Fruit fly (Drosophila melanogaster) whole organism, embryonic: ENCODE results near the gene dpr14.

Experiments
- Abd-B ChIP-seq: fragments of 200-800 bp; sonication (Bioruptor generic); optimal IDR thresholded peaks from 2 replicates; lab custom pipeline; 2018; ENCODE audit warnings: missing biosample characterization, mild to moderate bottlenecking, missing genetic modification characterization, moderate library complexity
- Atf-2 ChIP-seq: fragments of 200-800 bp; sonication (Bioruptor generic); optimal IDR thresholded peaks from 2 replicates; lab custom pipeline; 2016; ENCODE audit warnings: missing biosample characterization, missing genetic modification characterization
- CG1024 ChIP-seq: fragments of 200-800 bp; sonication (Bioruptor generic); IDR thresholded peaks from 2 replicates; pipeline ENCODE4 v1.3.6; 2022; ENCODE audit warnings: missing biosample characterization, missing genetic modification characterization
- CG11085 ChIP-seq: fragments of 200-800 bp; sonication (Bioruptor generic); IDR thresholded peaks from 2 replicates; pipeline ENCODE4 v1.3.6; 2022; ENCODE audit warnings: missing biosample characterization, missing genetic modification characterization
- CG13123 ChIP-seq: fragments of 200-800 bp; sonication (Bioruptor generic); optimal IDR thresholded peaks from 2 replicates; lab custom pipeline; 2016; ENCODE audit warnings: missing biosample characterization, missing genetic modification characterization
- CG13624 ChIP-seq: fragments of 200-800 bp; sonication (Bioruptor generic); optimal IDR thresholded peaks from 2 replicates; lab custom pipeline; 2016; ENCODE audit warnings: missing biosample characterization, missing genetic modification characterization
- CG14860 ChIP-seq: fragments of 200-800 bp; sonication (Bioruptor generic); IDR thresholded peaks from 3 replicates; pipeline ENCODE4 v1.3.6; 2022; ENCODE audit warnings: missing biosample characterization, missing genetic modification characterization; ENCODE audit not compliant: partially characterized antibody
- CG14965 ChIP-seq: fragments of 200-800 bp; sonication (Bioruptor generic); optimal IDR thresholded peaks from 2 replicates; lab custom pipeline; 2016; ENCODE audit warnings: missing biosample characterization, missing genetic modification characterization, borderline replicate concordance
- CG16779 ChIP-seq: fragments of 200-800 bp; sonication (Bioruptor generic); IDR thresholded peaks from 2 replicates; pipeline ENCODE4 v1.3.6; 2022; ENCODE audit warnings: missing biosample characterization, missing genetic modification characterization
- CG18764 ChIP-seq: fragments of 200-800 bp; sonication (Bioruptor generic); optimal IDR thresholded peaks from 3 replicates; lab custom pipeline; 2016; ENCODE audit warnings: missing biosample characterization, missing genetic modification characterization
- CG2129 ChIP-seq: fragments of 200-800 bp; sonication (Bioruptor generic); IDR thresholded peaks from 2 replicates; pipeline ENCODE4 v1.3.6; 2022; ENCODE audit warnings: missing biosample characterization, missing genetic modification characterization; ENCODE audit not compliant: partially characterized antibody
- CG2678 ChIP-seq: fragments of 200-800 bp; sonication (Bioruptor generic); optimal IDR thresholded peaks from 3 replicates; lab custom pipeline; 2019; ENCODE audit warnings: missing biosample characterization, mild to moderate bottlenecking, missing genetic modification characterization, moderate library complexity
- CG2875 ChIP-seq: fragments of 200-800 bp; sonication (Bioruptor generic); optimal IDR thresholded peaks from 2 replicates; lab custom pipeline; 2017; ENCODE audit warnings: missing biosample characterization, mild to moderate bottlenecking, missing genetic modification characterization, missing genetic modification reagents
- CG31365 ChIP-seq: fragments of 200-800 bp; sonication (Bioruptor generic); optimal IDR thresholded peaks from 2 replicates; lab custom pipeline; 2018; ENCODE audit warnings: missing biosample characterization, mild to moderate bottlenecking, missing genetic modification characterization
- CG3838 ChIP-seq: fragments of 200-800 bp; sonication (Bioruptor generic); optimal IDR thresholded peaks from 3 replicates; lab custom pipeline; 2016; ENCODE audit warnings: missing biosample characterization, missing genetic modification characterization
- CG42726 ChIP-seq: fragments of 200-800 bp; sonication (Bioruptor generic); IDR thresholded peaks from 2 replicates; pipeline ENCODE4 v1.3.6; 2022; ENCODE audit warnings: missing biosample characterization, missing genetic modification characterization; ENCODE audit not compliant: partially characterized antibody
- CG43689 ChIP-seq: fragments of 200-800 bp; sonication (Bioruptor generic); IDR thresholded peaks from 2 replicates; pipeline ENCODE4 v1.3.6; 2022; ENCODE audit warnings: missing biosample characterization, missing genetic modification characterization
- CG7271 ChIP-seq: fragments of 200-800 bp; sonication (Bioruptor generic); optimal IDR thresholded peaks from 2 replicates; lab custom pipeline; 2018; ENCODE audit warnings: missing biosample characterization, mild to moderate bottlenecking, missing genetic modification characterization, moderate library complexity
- CG7357 ChIP-seq: fragments of 200-800 bp; sonication (Bioruptor generic); IDR thresholded peaks from 3 replicates; pipeline ENCODE4 v1.3.6; 2022; ENCODE audit warnings: missing biosample characterization, missing genetic modification characterization
- Fer3 ChIP-seq: fragments of 200-800 bp; sonication (Bioruptor generic); optimal IDR thresholded peaks from 2 replicates; lab custom pipeline; 2018; ENCODE audit warnings: missing biosample characterization, mild to moderate bottlenecking, missing genetic modification characterization, moderate library complexity
- HLHmδ ChIP-seq: fragments of 200-800 bp; sonication (Bioruptor generic); optimal IDR thresholded peaks from 2 replicates; lab custom pipeline; 2018; ENCODE audit warnings: missing biosample characterization, mild to moderate bottlenecking, missing genetic modification characterization, moderate library complexity
- Hey ChIP-seq: fragments of 200-800 bp; sonication (Bioruptor generic); optimal IDR thresholded peaks from 3 replicates; lab custom pipeline; 2018; ENCODE audit warnings: missing biosample characterization, mild to moderate bottlenecking, missing genetic modification characterization
- Hmr ChIP-seq: fragments of 200-800 bp; sonication (Bioruptor generic); optimal IDR thresholded peaks from 3 replicates; lab custom pipeline; 2017; ENCODE audit warnings: mild to moderate bottlenecking, missing biosample characterization, missing genetic modification reagents, missing genetic modification characterization
- Max ChIP-seq: fragments of 200-800 bp; sonication (Bioruptor generic); optimal IDR thresholded peaks from 2 replicates; lab custom pipeline; 2016; ENCODE audit warnings: missing biosample characterization, mild to moderate bottlenecking, missing genetic modification characterization
- Pdp1 ChIP-seq, 2 experiments: fragments of 200-800 bp; sonication (Bioruptor generic); optimal IDR thresholded peaks; 3 replicates each; lab custom pipeline; 2016; ENCODE audit warnings: missing biosample characterization in 2 of 2, missing genetic modification characterization in 2 of 2, mild to moderate bottlenecking in 1 of 2, moderate library complexity in 1 of 2
- Scr ChIP-seq: fragments of 200-800 bp; sonication (Bioruptor generic); IDR thresholded peaks from 2 replicates; pipeline ENCODE4 v1.3.6; 2022; ENCODE audit warnings: missing biosample characterization, missing genetic modification characterization; ENCODE audit not compliant: partially characterized antibody
- Spps ChIP-seq: fragments of 200-800 bp; sonication (Bioruptor generic); optimal IDR thresholded peaks from 2 replicates; lab custom pipeline; 2018; ENCODE audit warnings: missing biosample characterization, mild to moderate bottlenecking, missing genetic modification characterization
- Usf ChIP-seq: fragments of 200-800 bp; sonication (Bioruptor generic); optimal IDR thresholded peaks from 2 replicates; lab custom pipeline; 2017; ENCODE audit warnings: missing genotype, missing biosample characterization, missing genetic modification characterization
- ara ChIP-seq: fragments of 200-800 bp; sonication (Bioruptor generic); IDR thresholded peaks from 2 replicates; pipeline ENCODE4 v1.3.6; 2022; ENCODE audit warnings: missing biosample characterization, missing genetic modification characterization
- ato ChIP-seq: fragments of 200-800 bp; sonication (Bioruptor generic); IDR thresholded peaks from 2 replicates; pipeline ENCODE4 v1.3.6; 2022; ENCODE audit warnings: missing biosample characterization, missing genetic modification characterization; ENCODE audit not compliant: partially characterized antibody
- bcd ChIP-seq: fragments of 200-800 bp; sonication (Bioruptor generic); optimal IDR thresholded peaks from 2 replicates; lab custom pipeline; 2017; ENCODE audit warnings: missing biosample characterization, mild to moderate bottlenecking, missing genetic modification characterization
- bigmax ChIP-seq: fragments of 200-800 bp; sonication (Bioruptor generic); optimal IDR thresholded peaks from 2 replicates; lab custom pipeline; 2018; ENCODE audit warnings: missing biosample characterization, mild to moderate bottlenecking, missing genetic modification characterization
- da ChIP-seq: fragments of 200-800 bp; sonication (Bioruptor generic); optimal IDR thresholded peaks from 2 replicates; lab custom pipeline; 2016; ENCODE audit warnings: missing biosample characterization, missing genetic modification characterization
- ems ChIP-seq: fragments of 200-800 bp; sonication (Bioruptor generic); optimal IDR thresholded peaks from 3 replicates; lab custom pipeline; 2016; ENCODE audit warnings: missing biosample characterization, missing genetic modification characterization
- fd96Cb ChIP-seq: fragments of 200-800 bp; sonication (Bioruptor generic); optimal IDR thresholded peaks from 2 replicates; lab custom pipeline; 2018; ENCODE audit warnings: missing biosample characterization, mild to moderate bottlenecking, missing genetic modification characterization, moderate library complexity
- fru ChIP-seq: fragments of >200 bp; optimal IDR thresholded peaks from 2 replicates; lab custom pipeline; 2017
- gro ChIP-seq: fragments of 200-800 bp; sonication (Bioruptor generic); optimal IDR thresholded peaks from 2 replicates; lab custom pipeline; 2016; ENCODE audit warnings: missing biosample characterization, missing genetic modification characterization
- hbn ChIP-seq: fragments of 200-800 bp; sonication (Bioruptor generic); IDR thresholded peaks from 2 replicates; pipeline ENCODE4 v1.3.6; 2022; ENCODE audit warnings: missing biosample characterization, missing genetic modification characterization; ENCODE audit not compliant: partially characterized antibody
- her ChIP-seq: fragments of 200-800 bp; sonication (Bioruptor generic); optimal IDR thresholded peaks from 2 replicates; lab custom pipeline; 2016; ENCODE audit warnings: missing biosample characterization, missing genetic modification characterization
- kni ChIP-seq: fragments of 200-800 bp; sonication (Bioruptor generic); optimal IDR thresholded peaks from 3 replicates; lab custom pipeline; 2017; ENCODE audit warnings: mild to moderate bottlenecking, missing biosample characterization, missing genetic modification reagents, missing genetic modification characterization
- lbe ChIP-seq: fragments of 200-800 bp; sonication (Bioruptor generic); optimal IDR thresholded peaks from 2 replicates; lab custom pipeline; 2016; ENCODE audit warnings: missing biosample characterization, mild to moderate bottlenecking, missing genetic modification characterization
- p53 ChIP-seq: fragments of 200-800 bp; sonication (Bioruptor generic); optimal IDR thresholded peaks from 2 replicates; lab custom pipeline; 2016; ENCODE audit warnings: missing biosample characterization, missing genetic modification characterization
- repo ChIP-seq: fragments of 200-800 bp; sonication (Bioruptor generic); optimal IDR thresholded peaks from 2 replicates; lab custom pipeline; 2016; ENCODE audit warnings: missing biosample characterization, missing genetic modification characterization
- rib ChIP-seq: fragments of 200-800 bp; sonication (Bioruptor generic); IDR thresholded peaks from 2 replicates; pipeline ENCODE4 v1.3.6; 2022; ENCODE audit warnings: missing biosample characterization, missing genetic modification characterization
- ro ChIP-seq: fragments of 200-800 bp; sonication (Bioruptor generic); IDR thresholded peaks from 2 replicates; pipeline ENCODE4 v1.3.6; 2022; ENCODE audit warnings: missing biosample characterization, missing genetic modification characterization
- sna ChIP-seq: fragments of 200-800 bp; sonication (Bioruptor generic); IDR thresholded peaks from 2 replicates; pipeline ENCODE4 v1.3.6; 2022; ENCODE audit warnings: missing biosample characterization, missing genetic modification characterization; ENCODE audit not compliant: partially characterized antibody
- sr ChIP-seq: fragments of 200-800 bp; sonication (Bioruptor generic); IDR thresholded peaks from 3 replicates; pipeline ENCODE4 v1.3.6; 2022; ENCODE audit warnings: missing biosample characterization, missing genetic modification characterization
- tin ChIP-seq: fragments of 200-800 bp; sonication (Bioruptor generic); optimal IDR thresholded peaks from 3 replicates; lab custom pipeline; 2016; ENCODE audit warnings: missing biosample characterization, missing genetic modification characterization
- tx ChIP-seq: fragments of 200-800 bp; sonication (Bioruptor generic); optimal IDR thresholded peaks from 2 replicates; lab custom pipeline; 2016; ENCODE audit warnings: missing biosample characterization, missing genetic modification characterization

The dpr14 gene

DNA sequence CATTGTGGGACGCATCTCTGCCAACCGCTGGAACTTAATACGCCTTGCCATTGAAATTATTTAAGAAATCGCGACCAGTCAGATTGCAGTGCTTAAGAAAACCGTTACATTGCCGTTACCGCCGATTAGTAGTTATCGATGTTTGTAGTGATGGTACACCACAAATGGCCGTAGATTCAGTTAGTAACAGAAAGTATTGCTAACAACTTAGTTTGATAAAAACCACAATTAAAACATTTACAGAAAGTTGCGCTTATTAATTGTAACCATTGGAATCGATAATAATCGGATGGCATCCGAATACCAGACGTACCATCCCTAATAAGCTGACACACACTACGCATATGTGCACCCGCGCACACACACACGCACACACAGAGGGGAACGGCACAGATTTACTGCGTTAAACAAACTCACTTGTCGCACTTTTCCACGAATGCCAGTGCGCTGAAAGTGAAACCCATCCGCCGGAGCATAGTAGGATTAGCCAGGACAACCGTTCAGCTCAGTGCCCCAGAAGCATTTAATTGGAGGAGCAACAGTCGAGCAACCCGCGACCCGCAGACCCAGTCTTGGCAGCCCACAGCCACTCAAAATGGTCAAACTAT is 12.1 kb upstream of the dpr14 start, which contains the start of the genes hdm and Ykt6 (continued):
- TF ChIP-seq CG13123 (GFP tag; lab: Kevin White, UChicago) (peak; percentile 70), fd96Cb (tag; lab: Kevin White, UChicago) (peak; percentile 51), Fer3 (tag; lab: Kevin White, UChicago) (no peak), sna (GFP tag; lab: Robert Waterston, UW) (peak; percentile 97), hbn (peak; percentile 96), CG14965 (GFP tag; lab: Kevin White, UChicago) (peak; percentile 39), bcd (GFP tag; lab: Kevin White, UChicago) (no peak), CG18764 (GFP tag; lab: Kevin White, UChicago) (peak; percentile 70), fru (lab: Kevin White, UChicago) (no peak), CG1024 (peak; percentile 56), bigmax (GFP tag; lab: Kevin White, UChicago) (no peak), CG42726 (GFP tag; lab: Robert Waterston, UW) (peak; percentile 86), tx (GFP tag; lab: Kevin White, UChicago) (peak; percentile 74), CG13624 (peak; percentile 84), repo (GFP tag; lab: Kevin White, UChicago) (peak; percentile 52), da (GFP tag; lab: Kevin White, UChicago) (peak; percentile 26), rib (peak; percentile 78; the same call in 1 of the 2 replicates), CG2875 (GFP tag; lab: Kevin White, UChicago) (peak; percentile 55), ato (GFP tag; lab: Robert Waterston, UW) (peak; percentile 86), ro (GFP tag; lab: Robert Waterston, UW) (0 out of 2 replicates have a peak, but pooled peaks have one; percentile 44), Atf-2 (peak; percentile 62), Usf (GFP tag; lab: Kevin White, UChicago) (peak; percentile 27), kni (no peak), ara (GFP tag; lab: Robert Waterston, UW) (peak; percentile 85), lbe (peak; percentile 64), CG3838 (GFP tag; lab: Kevin White, UChicago) (no peak), Pdp1 (GFP tag; optimal IDR thresholded peaks at IDR 0.05; lab: Kevin White, UChicago) (peak; percentile 78 to 80), Hmr (GFP tag; lab: Kevin White, UChicago) (no peak), CG14860 (peak; percentile 93), gro (peak; percentile 86), Max (GFP tag; lab: Kevin White, UChicago) (peak; percentile 56), HLHmδ (GFP tag; lab: Kevin White, UChicago) (no peak), sr (0 out of 3 replicates have a peak, but pooled peaks have one; percentile 9), her (GFP tag; lab: Kevin White, UChicago) (peak; percentile 87), CG7271 (peak; percentile 41), Spps (tag; lab: Kevin White, UChicago) (peak; percentile 70), tin (GFP tag; lab: Kevin White, UChicago) (peak; percentile 83), CG2678 (tag; lab: Kevin White, UChicago) (no peak), Scr (GFP tag; lab: Robert Waterston, UW) (peak; percentile 97), CG7357 (GFP tag; lab: Robert Waterston, UW) (peak; percentile 45; the same call in 1 of the 3 replicates), CG11085 (GFP tag; lab: Robert Waterston, UW) (peak; percentile 68), CG31365 (peak; percentile 36), ems (GFP tag; lab: Kevin White, UChicago) (peak; percentile 74), CG16779 (GFP tag; lab: Robert Waterston, UW) (peak; percentile 56; the same call in 1 of the 2 replicates), p53 (GFP tag; lab: Kevin White, UChicago) (peak; percentile 51), Abd-B (no peak), CG43689 (no peak), Hey (tag; lab: Kevin White, UChicago) (no peak), CG2129 (GFP tag; lab: Robert Waterston, UW) (peak; percentile 93)
